Worm (Caenorhabditis elegans): ENCODE data around the gene srg-39.

DNA sequence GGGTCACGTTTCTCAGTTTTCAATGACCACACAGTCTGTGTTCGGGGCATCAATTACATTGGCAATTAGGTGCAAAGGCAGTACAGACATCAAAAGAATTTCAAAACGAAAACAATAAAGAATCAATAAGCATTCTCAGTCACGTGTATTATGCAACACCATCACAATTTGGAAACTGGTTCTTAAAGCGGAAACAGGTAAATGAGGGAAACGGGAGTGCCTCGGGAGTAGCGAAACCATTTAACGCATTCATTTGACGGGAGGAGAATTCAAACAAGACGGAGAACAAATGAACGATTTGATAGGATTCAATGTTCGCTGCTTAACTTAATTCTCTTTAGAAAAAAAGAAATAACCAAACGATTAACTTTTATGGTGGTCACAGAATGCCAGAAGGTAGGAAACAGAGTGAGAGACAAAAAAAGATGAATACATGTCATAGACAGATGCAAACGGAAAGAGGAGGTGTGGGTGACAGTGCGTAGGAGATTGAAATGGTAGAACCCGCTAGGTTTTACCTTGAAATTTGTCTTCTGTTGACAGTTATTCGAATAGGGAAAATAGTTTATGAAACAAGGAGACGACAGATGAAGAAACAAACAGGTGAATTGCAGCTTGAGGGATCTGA is 44.5 kb upstream of the srg-39 start:
- no peak for TF ChIP-seq unc-62 (GFP tag; optimal IDR thresholded peaks at IDR 0.05)
- TF ChIP-seq unc-39 (tag; optimal IDR thresholded peaks at IDR 0.05) = no peak
- no peak for TF ChIP-seq snpc-4 (tag; optimal IDR thresholded peaks at IDR 0.05)
- no peak for TF ChIP-seq nhr-237 (tag; optimal IDR thresholded peaks at IDR 0.05)
- no peak for TF ChIP-seq flh-1 (GFP tag; optimal IDR thresholded peaks at IDR 0.05)
- no peak for TF ChIP-seq ceh-39 (tag; optimal IDR thresholded peaks at IDR 0.05)
- TF ChIP-seq bed-3 (GFP tag; optimal IDR thresholded peaks at IDR 0.05) = no peak
- no peak for TF ChIP-seq pha-4 (tag; optimal IDR thresholded peaks at IDR 0.05)
- no peak for TF ChIP-seq mep-1 (tag; optimal IDR thresholded peaks at IDR 0.05)
- TF ChIP-seq nhr-28 (tag; optimal IDR thresholded peaks at IDR 0.05) = no peak
